Worm (Caenorhabditis elegans) whole organism, L2 larva: ENCODE results near the gene srh-139.

Experiments used
- C34F6.9 ChIP-seq: fragments of 150-350 bp; optimal IDR thresholded peaks from 2 replicates; lab custom pipeline; 2014; ENCODE audit warnings: missing biosample characterization, missing genetic modification characterization
- R02D3.7 ChIP-seq: fragments of 150-350 bp; optimal IDR thresholded peaks from 2 replicates; lab custom pipeline; 2014; ENCODE audit warnings: missing biosample characterization, missing genetic modification characterization
- ama-1 ChIP-seq: fragments of 150-350 bp; optimal IDR thresholded peaks from 2 replicates; lab custom pipeline; 2018; ENCODE audit warnings: inconsistent platforms
- lin-11 ChIP-seq: fragments of 150-350 bp; sonication (generic microtip); optimal IDR thresholded peaks from 2 replicates; lab custom pipeline; 2014; ENCODE audit warnings: missing biosample characterization, missing genetic modification characterization, inconsistent platforms, mixed read lengths
- lin-13 ChIP-seq: fragments of 150-350 bp; optimal IDR thresholded peaks from 2 replicates; lab custom pipeline; 2014; ENCODE audit warnings: missing biosample characterization, missing genetic modification reagents, missing genetic modification characterization
- lsy-2 ChIP-seq, 2 experiments: fragments of 150-350 bp in 1 of 2; sonication (generic microtip) in 1 of 2; optimal IDR thresholded peaks; 2 replicates each; lab custom pipeline; 2014 to 2017; ENCODE audit warnings: missing biosample characterization in 2 of 2, missing genetic modification characterization in 2 of 2
- nhr-129 ChIP-seq: fragments of 150-350 bp; optimal IDR thresholded peaks from 2 replicates; lab custom pipeline; 2014; ENCODE audit warnings: missing biosample characterization, missing genetic modification characterization
- nhr-77 ChIP-seq: fragments of 150-350 bp; optimal IDR thresholded peaks from 2 replicates; lab custom pipeline; 2014; ENCODE audit warnings: missing biosample characterization, missing genetic modification characterization

DNA sequence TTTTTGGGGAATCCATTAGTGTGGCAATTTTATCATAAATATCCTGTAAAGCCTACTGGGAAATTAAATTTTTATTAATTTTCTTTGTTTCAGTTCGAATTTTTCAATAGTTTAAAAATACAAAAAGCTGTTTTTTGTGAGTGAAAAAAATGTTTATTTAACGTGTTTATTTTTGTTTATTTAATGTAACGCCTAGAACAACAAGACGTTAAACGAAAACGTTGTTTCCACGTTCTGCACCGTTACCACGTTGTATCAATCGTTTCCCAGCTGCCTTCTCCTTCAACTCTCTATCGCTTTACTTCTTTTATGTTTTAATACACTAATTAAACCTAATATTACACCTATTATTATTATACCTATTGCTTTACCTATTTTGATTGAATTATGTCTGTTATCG is 36.0 kb upstream of the srh-139 start, which contains the start of gene T08G3.13:
- TF ChIP-seq C34F6.9 (tag; lab: Kevin White, UChicago) (no peak), nhr-129 (no peak), nhr-77 (tag; lab: Kevin White, UChicago) (no peak), lin-13 (GFP tag; lab: Kevin White, UChicago) (no peak), ama-1 (lab: Kevin White, UChicago) (no peak), lin-11 (tag; lab: Kevin White, UChicago) (no peak), R02D3.7 (tag; lab: Kevin White, UChicago) (no peak), lsy-2 (tag; optimal IDR thresholded peaks at IDR 0.05; lab: Kevin White, UChicago) (no peak)
